Fruit fly (Drosophila melanogaster): ENCODE results near the gene sturkopf.

The sturkopf gene

DNA sequence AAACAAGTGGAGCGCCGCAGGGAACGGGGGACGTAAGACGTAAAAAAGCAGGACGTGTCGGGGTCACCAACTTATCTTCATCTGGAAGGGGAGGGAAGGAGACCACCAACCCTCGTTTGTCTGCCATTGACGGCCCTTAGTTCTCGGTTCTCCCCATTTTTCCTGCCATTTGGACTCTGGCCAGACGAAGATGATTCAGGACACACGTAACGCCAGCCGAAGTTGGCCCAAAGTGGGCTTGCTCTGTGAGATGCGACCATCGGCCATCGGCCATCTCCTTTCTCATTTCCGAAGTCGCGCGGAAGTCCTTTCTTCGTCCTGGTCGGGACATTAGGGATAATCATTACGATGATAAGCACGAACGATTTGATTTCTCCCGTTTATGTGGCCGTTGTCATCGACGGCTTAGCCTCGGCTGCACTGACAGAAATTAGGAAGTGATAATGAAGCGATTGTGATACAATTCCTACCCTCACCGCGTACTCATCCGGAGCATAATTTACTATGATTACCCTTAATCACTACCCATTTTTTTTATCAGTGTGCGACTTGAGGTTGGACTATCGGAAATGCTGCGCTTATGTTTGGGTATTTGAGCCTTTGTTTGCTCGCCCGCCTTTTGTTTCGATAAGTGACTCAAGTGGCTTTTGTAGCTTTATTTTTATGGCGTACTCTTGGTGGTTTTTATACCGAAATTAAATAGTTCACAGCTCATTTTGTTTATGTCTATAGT is 32.1 kb downstream of the sturkopf start:
- TF ChIP-seq CG13894 (tag; optimal IDR thresholded peaks at IDR 0.05) (peak; percentile 92), Deaf1 (tag; optimal IDR thresholded peaks at IDR 0.05) (peak; percentile 56), hth (optimal IDR thresholded peaks at IDR 0.05) (no peak), slbo (GFP tag; IDR thresholded peaks at IDR 0.05) (peak; percentile 37; the same call in 1 of the 2 replicates), CG2120 (GFP tag; optimal IDR thresholded peaks at IDR 0.05) (peak; percentile 13), br (optimal IDR thresholded peaks at IDR 0.05) (no peak), Trl (optimal IDR thresholded peaks at IDR 0.05) (no peak), Trl (GFP tag; optimal IDR thresholded peaks at IDR 0.05) (no peak), YL-1 (GFP tag; optimal IDR thresholded peaks at IDR 0.05) (no peak), abd-A (tag; optimal IDR thresholded peaks at IDR 0.05) (peak; percentile 74), Ets65A (GFP tag) (peak; percentile 63), Ptx1 (GFP tag; IDR thresholded peaks at IDR 0.05) (0 out of 2 replicates have a peak, but pooled peaks have one; percentile 12), Drgx (GFP tag; IDR thresholded peaks at IDR 0.05) (no peak), ci (GFP tag; IDR thresholded peaks at IDR 0.05) (no peak), CG9932 (GFP tag; IDR thresholded peaks at IDR 0.05) (0 out of 2 replicates have a peak, but pooled peaks have one; percentile 17), vvl (GFP tag; IDR thresholded peaks at IDR 0.05) (no peak), jigr1 (GFP tag; IDR thresholded peaks at IDR 0.05) (no peak), Dbx (GFP tag; IDR thresholded peaks at IDR 0.05) (no peak), HLH3B (GFP tag; IDR thresholded peaks at IDR 0.05) (no peak), CG3726 (GFP tag; IDR thresholded peaks at IDR 0.05) (no peak), CG32532 (GFP tag; IDR thresholded peaks at IDR 0.05) (no peak), CG8290 (GFP tag; optimal IDR thresholded peaks at IDR 0.05) (no peak), CG8290 (tag; optimal IDR thresholded peaks at IDR 0.05) (peak in 1 of 2 experiments; percentile 12), Tbp (GFP tag; optimal IDR thresholded peaks at IDR 0.05) (no peak), CG11695 (GFP tag; IDR thresholded peaks at IDR 0.05) (no peak), Xbp1 (GFP tag; optimal IDR thresholded peaks at IDR 0.05) (no peak), Med (GFP tag) (peak; percentile 71), CG17829 (tag; optimal IDR thresholded peaks at IDR 0.05) (no peak), row (GFP tag; IDR thresholded peaks at IDR 0.05) (peak; percentile 20; the same call in 1 of the 3 replicates)

DNA sequence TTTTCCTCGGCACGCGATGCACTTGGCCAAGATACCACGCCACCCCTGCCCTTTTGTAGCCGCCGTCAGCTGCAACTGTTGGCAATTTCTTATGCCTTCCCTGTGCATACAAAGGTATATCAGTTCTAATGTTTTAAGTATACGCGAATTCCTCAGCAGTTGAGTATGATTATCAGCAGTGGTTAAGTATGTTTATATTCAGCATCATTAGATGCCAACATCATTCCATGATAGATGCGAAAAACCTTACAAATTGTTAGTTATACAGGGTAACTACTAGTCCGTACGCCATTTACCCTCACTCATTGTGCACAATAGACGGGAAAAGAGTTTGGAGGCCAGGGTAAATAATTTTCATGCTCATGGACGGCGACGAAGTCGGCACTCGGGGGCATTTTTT is 33.5 kb downstream of the sturkopf start:
- TF ChIP-seq Neu2 (GFP tag; optimal IDR thresholded peaks at IDR 0.05; ENCODE audit: borderline replicate concordance) (no peak), Med (GFP tag) (peak; percentile 19), gt (GFP tag; IDR thresholded peaks at IDR 0.05) (no peak), br (optimal IDR thresholded peaks at IDR 0.05) (no peak), CG10654 (GFP tag; optimal IDR thresholded peaks at IDR 0.05) (no peak), dysf (GFP tag; IDR thresholded peaks at IDR 0.05) (peak; percentile 28; the same call in 1 of the 3 replicates), CG3065 (GFP tag; optimal IDR thresholded peaks at IDR 0.05) (no peak), CG6272 (GFP tag; IDR thresholded peaks at IDR 0.05) (no peak), CG8290 (GFP tag; optimal IDR thresholded peaks at IDR 0.05) (no peak), CG8290 (tag; optimal IDR thresholded peaks at IDR 0.05) (peak in 1 of 2 experiments; percentile 12), CG31224 (GFP tag; IDR thresholded peaks at IDR 0.05) (no peak), CG15479 (GFP tag; optimal IDR thresholded peaks at IDR 0.05) (no peak), vvl (GFP tag; IDR thresholded peaks at IDR 0.05) (no peak), CG14441 (GFP tag; IDR thresholded peaks at IDR 0.05) (no peak), Elba2 (GFP tag; optimal IDR thresholded peaks at IDR 0.05) (no peak), CG34376 (GFP tag; optimal IDR thresholded peaks at IDR 0.05) (no peak), CG17328 (GFP tag; IDR thresholded peaks at IDR 0.05) (no peak), usp (GFP tag; optimal IDR thresholded peaks at IDR 0.05) (no peak), CG18011 (GFP tag; optimal IDR thresholded peaks at IDR 0.05) (no peak), CG10321 (GFP tag; IDR thresholded peaks at IDR 0.05) (no peak), Drgx (GFP tag; IDR thresholded peaks at IDR 0.05) (peak; percentile 26; the same call in 1 of the 2 replicates), CG3163 (GFP tag; optimal IDR thresholded peaks at IDR 0.05) (no peak), CG2120 (GFP tag; optimal IDR thresholded peaks at IDR 0.05) (peak; percentile 17), Nf-YA (GFP tag; IDR thresholded peaks at IDR 0.05) (no peak), CG2678 (tag; optimal IDR thresholded peaks at IDR 0.05) (no peak), gro (GFP tag; optimal IDR thresholded peaks at IDR 0.05) (no peak), kah (GFP tag; optimal IDR thresholded peaks at IDR 0.05) (no peak), GATAe (GFP tag; conservative IDR thresholded peaks at IDR 0.05) (no peak), dmrt99B (tag; optimal IDR thresholded peaks at IDR 0.05) (no peak), CG3847 (GFP tag; IDR thresholded peaks at IDR 0.05) (0 out of 2 replicates have a peak, but pooled peaks have one; percentile 16), NC2β (GFP tag; optimal IDR thresholded peaks at IDR 0.05) (no peak)

All from whole organism, embryonic.